Worm (Caenorhabditis elegans) whole organism, L4 larva: ENCODE results near the gene srd-21.
"Not testable (repeated sequence)": the region's sequence is repeated elsewhere in the genome, so short reads cannot be mapped to it uniquely, and the experiment has no call there.

ENCODE experiments used
- D1046.2 ChIP-seq: fragments of 200-800 bp; sonication (Bioruptor generic); IDR thresholded peaks from 2 replicates; pipeline ENCODE4 v1.3.6; 2022; ENCODE audit warnings: missing genetic modification characterization, missing compliant biosample characterization
- R02D3.7 ChIP-seq: fragments of 150-350 bp; sonication (generic microtip); optimal IDR thresholded peaks from 3 replicates; lab custom pipeline; 2014; ENCODE audit warnings: missing biosample characterization, missing genetic modification characterization
- Y105C5A.15 ChIP-seq: fragments of 200-800 bp; sonication (Bioruptor generic); IDR thresholded peaks from 2 replicates; pipeline ENCODE4 v1.3.6; 2022; ENCODE audit warnings: missing genetic modification characterization, missing compliant biosample characterization
- Y75B8A.6 ChIP-seq: fragments of 200-800 bp; sonication (Bioruptor generic); IDR thresholded peaks from 2 replicates; pipeline ENCODE4 v1.3.6; 2022; ENCODE audit warnings: missing genetic modification reagents, missing genetic modification characterization, missing compliant biosample characterization
- ZK337.2 ChIP-seq: fragments of 200-800 bp; sonication (Bioruptor generic); IDR thresholded peaks from 2 replicates; pipeline ENCODE4 v1.3.6; 2022; ENCODE audit warnings: missing genetic modification reagents, missing genetic modification characterization, missing compliant biosample characterization
- ZK546.5 ChIP-seq, 2 experiments: sonication (generic microtip); optimal IDR thresholded peaks; 2 replicates each; lab custom pipeline; 2017; ENCODE audit warnings: missing biosample characterization in 2 of 2, missing genetic modification characterization in 2 of 2
- aly-2 ChIP-seq: sonication (generic microtip); optimal IDR thresholded peaks from 2 replicates; lab custom pipeline; 2018; ENCODE audit warnings: missing biosample characterization, missing genetic modification characterization
- ama-1 ChIP-seq: fragments of 150-350 bp; optimal IDR thresholded peaks from 2 replicates; lab custom pipeline; 2014; ENCODE audit warnings: inconsistent platforms, mixed read lengths
- arid-1 ChIP-seq: fragments of 200-800 bp; sonication (Bioruptor generic); conservative IDR thresholded peaks from 2 replicates; pipeline ENCODE4 v1.3.6; 2022; ENCODE audit warnings: missing genetic modification reagents, missing genetic modification characterization, missing compliant biosample characterization
- ceh-20 ChIP-seq: fragments of 200-800 bp; sonication (Bioruptor generic); IDR thresholded peaks from 2 replicates; pipeline ENCODE4 v1.3.6; 2022; ENCODE audit warnings: missing genetic modification reagents, missing genetic modification characterization, missing compliant biosample characterization
- ceh-44 ChIP-seq: fragments of 200-800 bp; sonication (Bioruptor generic); IDR thresholded peaks from 2 replicates; pipeline ENCODE4 v1.3.6; 2022; ENCODE audit warnings: missing genetic modification reagents, missing genetic modification characterization, missing compliant biosample characterization
- ces-1 ChIP-seq: fragments of 150-350 bp; sonication (generic microtip); optimal IDR thresholded peaks from 4 replicates; lab custom pipeline; 2014; ENCODE audit warnings: missing biosample characterization, missing genetic modification reagents, missing genetic modification characterization
- daf-12 ChIP-seq: fragments of 150-350 bp; optimal IDR thresholded peaks from 2 replicates; lab custom pipeline; 2014; ENCODE audit warnings: missing biosample characterization, missing genetic modification reagents, missing genetic modification characterization
- daf-16 ChIP-seq, 3 experiments: sonication (generic microtip); optimal IDR thresholded peaks; 2 replicates each; lab custom pipeline; 2016 to 2017; ENCODE audit warnings: missing genetic modification characterization in 3 of 3, missing genetic modification reagents in 3 of 3, mild to moderate bottlenecking in 2 of 3, missing compliant biosample characterization in 2 of 3, missing biosample characterization in 1 of 3, moderate library complexity in 1 of 3
- dmd-8 ChIP-seq: fragments of 200-800 bp; sonication (Bioruptor generic); IDR thresholded peaks from 2 replicates; pipeline ENCODE4 v1.3.6; 2022; ENCODE audit warnings: missing genetic modification characterization, missing compliant biosample characterization
- duxl-1 ChIP-seq: sonication (generic microtip); optimal IDR thresholded peaks from 2 replicates; lab custom pipeline; 2016; ENCODE audit warnings: mild to moderate bottlenecking, missing genetic modification characterization, moderate library complexity, missing compliant biosample characterization; ENCODE audit not compliant: poor library complexity
- dve-1 ChIP-seq: sonication (generic microtip); optimal IDR thresholded peaks from 2 replicates; lab custom pipeline; 2017; ENCODE audit warnings: antibody characterized with exemption, mild to moderate bottlenecking, missing genetic modification characterization, missing compliant biosample characterization; ENCODE audit not compliant: insufficient read depth
- egl-27 ChIP-seq: sonication (generic microtip); optimal IDR thresholded peaks from 3 replicates; lab custom pipeline; 2017; ENCODE audit warnings: missing biosample characterization, missing genetic modification reagents, missing genetic modification characterization
- egl-43 ChIP-seq: fragments of 200-800 bp; sonication (Bioruptor generic); IDR thresholded peaks from 2 replicates; pipeline ENCODE4 v1.3.6; 2022; ENCODE audit warnings: missing genetic modification reagents, missing genetic modification characterization, missing compliant biosample characterization
- fkh-10 ChIP-seq: fragments of 150-350 bp; optimal IDR thresholded peaks from 2 replicates; lab custom pipeline; 2014; ENCODE audit warnings: missing biosample characterization, missing genetic modification reagents, missing genetic modification characterization
- hlh-11 ChIP-seq: fragments of 200-800 bp; sonication (Bioruptor generic); optimal IDR thresholded peaks from 2 replicates; lab custom pipeline; 2018; ENCODE audit warnings: mild to moderate bottlenecking, missing genetic modification characterization, missing compliant biosample characterization
- hmg-1.1 ChIP-seq: fragments of 200-800 bp; sonication (Bioruptor generic); IDR thresholded peaks from 2 replicates; pipeline ENCODE4 v1.3.6; 2022; ENCODE audit warnings: missing genetic modification reagents, missing genetic modification characterization, missing compliant biosample characterization
- lin-38 ChIP-seq: fragments of 200-800 bp; sonication (Bioruptor generic); IDR thresholded peaks from 2 replicates; pipeline ENCODE4 v1.3.6; 2022; ENCODE audit warnings: missing genetic modification reagents, missing genetic modification characterization, missing compliant biosample characterization
- lir-3 ChIP-seq: sonication (generic microtip); optimal IDR thresholded peaks from 2 replicates; lab custom pipeline; 2016; ENCODE audit warnings: mild to moderate bottlenecking, missing genetic modification characterization, missing compliant biosample characterization
- mdt-29 ChIP-seq: fragments of 200-800 bp; sonication (Bioruptor generic); IDR thresholded peaks from 2 replicates; pipeline ENCODE4 v1.3.6; 2022; ENCODE audit warnings: missing genetic modification reagents, missing genetic modification characterization, missing compliant biosample characterization
- mxl-3 ChIP-seq: fragments of 200-800 bp; sonication (Bioruptor generic); optimal IDR thresholded peaks from 2 replicates; lab custom pipeline; 2018; ENCODE audit warnings: mild to moderate bottlenecking, missing genetic modification characterization, missing compliant biosample characterization
- nhr-10 ChIP-seq: fragments of 150-350 bp; optimal IDR thresholded peaks from 2 replicates; lab custom pipeline; 2014; ENCODE audit warnings: missing biosample characterization, missing genetic modification characterization
- nhr-102 ChIP-seq: sonication (generic microtip); optimal IDR thresholded peaks from 2 replicates; lab custom pipeline; 2016; ENCODE audit warnings: mild to moderate bottlenecking, missing genetic modification characterization, moderate library complexity, missing compliant biosample characterization
- nhr-25 ChIP-seq: sonication (generic microtip); optimal IDR thresholded peaks from 2 replicates; lab custom pipeline; 2017; ENCODE audit warnings: missing genetic modification characterization, mild to moderate bottlenecking, missing compliant biosample characterization, antibody characterized with exemption, moderate library complexity, borderline replicate concordance; ENCODE audit not compliant: insufficient read depth
- nhr-48 ChIP-seq: sonication (generic microtip); optimal IDR thresholded peaks from 2 replicates; lab custom pipeline; 2016; ENCODE audit warnings: mild to moderate bottlenecking, missing genetic modification characterization, missing compliant biosample characterization
- rbr-2 ChIP-seq: sonication (generic microtip); optimal IDR thresholded peaks from 2 replicates; lab custom pipeline; 2016; ENCODE audit warnings: missing genotype, missing genetic modification characterization, missing compliant biosample characterization
- saeg-2 ChIP-seq: fragments of 200-800 bp; sonication (Bioruptor generic); IDR thresholded peaks from 2 replicates; pipeline ENCODE4 v1.3.6; 2022; ENCODE audit warnings: missing genetic modification reagents, missing genetic modification characterization, missing compliant biosample characterization
- set-16 ChIP-seq: fragments of 200-800 bp; sonication (Bioruptor generic); IDR thresholded peaks from 2 replicates; pipeline ENCODE4 v1.3.6; 2022; ENCODE audit warnings: missing genetic modification reagents, missing genetic modification characterization, missing compliant biosample characterization
- spr-3 ChIP-seq: fragments of 200-800 bp; sonication (Bioruptor generic); optimal IDR thresholded peaks from 2 replicates; lab custom pipeline; 2018; ENCODE audit warnings: mild to moderate bottlenecking, missing genetic modification characterization, missing compliant biosample characterization
- zag-1 ChIP-seq: fragments of 150-350 bp; optimal IDR thresholded peaks from 2 replicates; lab custom pipeline; 2014; ENCODE audit warnings: missing biosample characterization, missing genetic modification characterization
- zfp-2 ChIP-seq: sonication (generic microtip); optimal IDR thresholded peaks from 2 replicates; lab custom pipeline; 2016; ENCODE audit warnings: mild to moderate bottlenecking, missing genetic modification characterization, missing compliant biosample characterization
- zip-2 ChIP-seq: fragments of 150-350 bp; optimal IDR thresholded peaks from 2 replicates; lab custom pipeline; 2014; ENCODE audit warnings: missing biosample characterization, missing genetic modification characterization
- ztf-7 ChIP-seq: fragments of 150-350 bp; optimal IDR thresholded peaks from 2 replicates; lab custom pipeline; 2014; ENCODE audit warnings: missing biosample characterization, missing genetic modification characterization

srd-21 gene

ce11 chrV:16649200-16649599 lies 19.5 kb downstream of the srd-21 start, which contains the start of gene W06G6.11:
Gene W06G6.11 (minus strand): TSS chrV:16649300.
- TF ChIP-seq mxl-3 (GFP tag; lab: Kevin White, UChicago); egl-43 (GFP tag; lab: Robert Waterston, UW); hlh-11 (tag; lab: Kevin White, UChicago): not testable (repeated sequence)

ce11 chrV:16654242-16654641 lies 24.5 kb downstream of the srd-21 start, which contains the start of gene W06G6.15:
Gene W06G6.15 (plus strand): TSS chrV:16654542.
- TF ChIP-seq mxl-3 (GFP tag; lab: Kevin White, UChicago); duxl-1 (tag; lab: Kevin White, UChicago); mdt-29 (GFP tag; lab: Robert Waterston, UW): not testable (repeated sequence)

- not testable (repeated sequence) for TF ChIP-seq ama-1 (lab: Kevin White, UChicago); nhr-48; ZK546.5 (tag; optimal IDR thresholded peaks at IDR 0.05; lab: Kevin White, UChicago)
Observed at ce11 chrV:16660816-16661215, 31.1 kb downstream of the srd-21 start, which contains the start of gene Y70C5B.2. Gene Y70C5B.2 (minus strand): TSS chrV:16660916.

- TF ChIP-seq zfp-2 (tag; lab: Kevin White, UChicago), result no peak
- TF ChIP-seq ces-1 (GFP tag; lab: Kevin White, UChicago), result no peak
- TF ChIP-seq D1046.2 (GFP tag; lab: Robert Waterston, UW), result no peak
- no peak for TF ChIP-seq spr-3
- TF ChIP-seq nhr-102 (tag; lab: Kevin White, UChicago), result no peak
- no peak for TF ChIP-seq lin-38 (GFP tag; lab: Robert Waterston, UW)
- TF ChIP-seq nhr-10 (tag; lab: Kevin White, UChicago), result no peak
- no peak for TF ChIP-seq daf-12 (tag; lab: Kevin White, UChicago)
- TF ChIP-seq fkh-10, result no peak
- no peak for TF ChIP-seq arid-1 (GFP tag; lab: Robert Waterston, UW)
- TF ChIP-seq Y105C5A.15 (GFP tag; lab: Robert Waterston, UW), result no peak
- TF ChIP-seq dve-1 (tag; lab: Kevin White, UChicago), result no peak
- no peak for TF ChIP-seq ceh-44 (GFP tag; lab: Robert Waterston, UW)
- TF ChIP-seq R02D3.7, result no peak
- no peak for TF ChIP-seq zip-2
- no peak for TF ChIP-seq Y75B8A.6 (GFP tag; lab: Robert Waterston, UW)
Observed at ce11 chrV:16666647-16667046, 36.9 kb downstream of the srd-21 start, which contains the start of gene F14F8.14. Gene F14F8.14 (minus strand): TSS chrV:16666747.

ce11 chrV:16668473-16668872 lies 38.8 kb downstream of the srd-21 start, which contains the start of gene F14F8.9:
Gene F14F8.9 (minus strand): TSS chrV:16668573.
- TF ChIP-seq spr-3 (no peak), mdt-29 (GFP tag; lab: Robert Waterston, UW) (no peak), hmg-1.1 (no peak), ztf-7 (tag; lab: Kevin White, UChicago) (no peak), dmd-8 (no peak), daf-16 (GFP tag; optimal IDR thresholded peaks at IDR 0.05; lab: Kevin White, UChicago) (no peak), daf-16 (tag; optimal IDR thresholded peaks at IDR 0.05; lab: Kevin White, UChicago) (no peak), dve-1 (tag; lab: Kevin White, UChicago) (no peak), ceh-20 (no peak), zag-1 (tag; lab: Kevin White, UChicago) (no peak), egl-27 (no peak), rbr-2 (tag; lab: Kevin White, UChicago) (no peak), aly-2 (no peak), lir-3 (tag; lab: Kevin White, UChicago) (no peak), zfp-2 (tag; lab: Kevin White, UChicago) (no peak), nhr-25 (tag; lab: Kevin White, UChicago) (no peak), ceh-44 (GFP tag; lab: Robert Waterston, UW) (no peak), set-16 (GFP tag; lab: Robert Waterston, UW) (no peak), saeg-2 (GFP tag; lab: Robert Waterston, UW) (no peak), fkh-10 (no peak), ZK337.2 (GFP tag; lab: Robert Waterston, UW) (no peak)
